Fruit fly (Drosophila melanogaster): ENCODE measurements around the gene Miro.

Gene Miro

dm6 chr3R:23986479-23986930 is 52.1 kb downstream of the Miro start, which contains the start of the genes CG13603 and CG5902 (continued):
- TF ChIP-seq B-H1 (GFP tag; IDR thresholded peaks at IDR 0.05) (no peak), Mes4 (GFP tag; optimal IDR thresholded peaks at IDR 0.05) (peak; percentile 3), CG10654 (GFP tag; optimal IDR thresholded peaks at IDR 0.05) (peak; percentile 16), pho (GFP tag; optimal IDR thresholded peaks at IDR 0.05) (peak; percentile 52), CG4820 (GFP tag; optimal IDR thresholded peaks at IDR 0.05) (peak; percentile 18), CG18599 (GFP tag; optimal IDR thresholded peaks at IDR 0.05) (peak; percentile 39), Nf-YC (tag; optimal IDR thresholded peaks at IDR 0.05) (no peak), peb (GFP tag; IDR thresholded peaks at IDR 0.05) (0 out of 2 replicates have a peak, but pooled peaks have one; percentile 8), CG9876 (GFP tag; optimal IDR thresholded peaks at IDR 0.05) (peak; percentile 4), pan (optimal IDR thresholded peaks at IDR 0.05) (no peak), pan (GFP tag; optimal IDR thresholded peaks at IDR 0.05 in 1 of 2, IDR thresholded peaks at IDR 0.05 in 1 of 2) (no peak), Aef1 (GFP tag; IDR thresholded peaks at IDR 0.05) (peak; percentile 13; the same call in 2 of the 3 replicates), CG13296 (GFP tag; optimal IDR thresholded peaks at IDR 0.05) (no peak), CG7987 (GFP tag; optimal IDR thresholded peaks at IDR 0.05) (peak; percentile 34), Spps (tag; optimal IDR thresholded peaks at IDR 0.05) (peak; percentile 23), CG3838 (GFP tag; optimal IDR thresholded peaks at IDR 0.05) (no peak), ranshi (GFP tag; IDR thresholded peaks at IDR 0.05) (0 out of 2 replicates have a peak, but pooled peaks have one; percentile 6), knrl (GFP tag; IDR thresholded peaks at IDR 0.05; ENCODE audit: partially characterized antibody) (peak; percentile 82), CG13624 (GFP tag; optimal IDR thresholded peaks at IDR 0.05) (peak; percentile 86), Pdp1 (GFP tag; optimal IDR thresholded peaks at IDR 0.05) (peak in 1 of 2 experiments; percentile 39), CrebB (tag; optimal IDR thresholded peaks at IDR 0.05) (peak; percentile 5), CG9932 (GFP tag; IDR thresholded peaks at IDR 0.05) (peak; percentile 76), CG10431 (GFP tag; optimal IDR thresholded peaks at IDR 0.05) (no peak), tin (GFP tag; optimal IDR thresholded peaks at IDR 0.05) (peak; percentile 61), Ets97D (GFP tag; optimal IDR thresholded peaks at IDR 0.05) (peak; percentile 80), CG14710 (tag; optimal IDR thresholded peaks at IDR 0.05) (peak; percentile 67), CG8924 (tag; optimal IDR thresholded peaks at IDR 0.05) (no peak), bcd (GFP tag; optimal IDR thresholded peaks at IDR 0.05) (no peak), schlank (tag; optimal IDR thresholded peaks at IDR 0.05) (no peak), CG3847 (GFP tag; IDR thresholded peaks at IDR 0.05) (peak; percentile 67), CG32532 (GFP tag; IDR thresholded peaks at IDR 0.05) (0 out of 2 replicates have a peak, but pooled peaks have one; percentile 11), Dip2 (GFP tag; IDR thresholded peaks at IDR 0.05) (no peak), CG12942 (GFP tag; optimal IDR thresholded peaks at IDR 0.05) (peak; percentile 39), Tbp (GFP tag; optimal IDR thresholded peaks at IDR 0.05) (no peak), wor (GFP tag; IDR thresholded peaks at IDR 0.05) (no peak), Dbx (GFP tag; IDR thresholded peaks at IDR 0.05) (peak; percentile 77), CG18262 (tag; optimal IDR thresholded peaks at IDR 0.05) (peak; percentile 16), Scr (GFP tag; IDR thresholded peaks at IDR 0.05; ENCODE audit: partially characterized antibody) (peak; percentile 82), sr (GFP tag; IDR thresholded peaks at IDR 0.05) (0 out of 3 replicates have a peak, but pooled peaks have one; percentile 3), CG34376 (GFP tag; optimal IDR thresholded peaks at IDR 0.05) (no peak), pita (GFP tag; optimal IDR thresholded peaks at IDR 0.05) (no peak)

All from whole organism, embryonic.